Worm (Caenorhabditis elegans) whole organism, early embryonic: ENCODE data around the gene mtx-2.

Experiments used
- F13C5.2 ChIP-seq: sonication (generic microtip); optimal IDR thresholded peaks from 2 replicates; lab custom pipeline; 2017; ENCODE audit warnings: mild to moderate bottlenecking, missing genetic modification characterization, inconsistent platforms, missing compliant biosample characterization
- aly-1 ChIP-seq: sonication (generic microtip); optimal IDR thresholded peaks from 2 replicates; lab custom pipeline; 2016; ENCODE audit warnings: missing genetic modification characterization, missing compliant biosample characterization
- ama-1 ChIP-seq: fragments of 150-350 bp; optimal IDR thresholded peaks from 2 replicates; lab custom pipeline; 2014
- ceh-13 ChIP-seq: fragments of 200-800 bp; sonication (Bioruptor generic); optimal IDR thresholded peaks from 2 replicates; lab custom pipeline; 2018; ENCODE audit warnings: mild to moderate bottlenecking, missing genetic modification characterization, missing compliant biosample characterization
- ets-7 ChIP-seq: sonication (generic microtip); optimal IDR thresholded peaks from 2 replicates; lab custom pipeline; 2016; ENCODE audit warnings: missing genotype, missing genetic modification characterization, missing compliant biosample characterization
- hmbx-1 ChIP-seq: sonication (generic microtip); optimal IDR thresholded peaks from 2 replicates; lab custom pipeline; 2016; ENCODE audit warnings: mild to moderate bottlenecking, missing genetic modification characterization, missing compliant biosample characterization
- hmg-4 ChIP-seq: fragments of 200-800 bp; sonication (Bioruptor generic); optimal IDR thresholded peaks from 2 replicates; lab custom pipeline; 2018; ENCODE audit warnings: mild to moderate bottlenecking, missing genetic modification characterization, missing compliant biosample characterization
- hnd-1 ChIP-seq: sonication (generic microtip); optimal IDR thresholded peaks from 2 replicates; lab custom pipeline; 2016; ENCODE audit warnings: missing genetic modification characterization, missing compliant biosample characterization
- sea-1 ChIP-seq: fragments of 200-800 bp; sonication (Bioruptor generic); conservative IDR thresholded peaks from 2 replicates; pipeline ENCODE4 v1.3.6; 2022; ENCODE audit warnings: missing genetic modification characterization, missing compliant biosample characterization

- TF ChIP-seq hnd-1 (tag; lab: Kevin White, UChicago) (no peak), sea-1 (GFP tag; lab: Robert Waterston, UW) (no peak), hmg-4 (GFP tag; lab: Kevin White, UChicago) (no peak), ets-7 (no peak), hmbx-1 (tag; lab: Kevin White, UChicago) (no peak), F13C5.2 (no peak), aly-1 (no peak), ama-1 (no peak), ceh-13 (no peak)
Measured at ce11 chrIII:7792970-7793369, 29.6 kb upstream of the mtx-2 start.
